Fruit fly (Drosophila melanogaster) whole organism, embryonic: Measurements from ENCODE around the gene CG8117.

ENCODE experiments used
- Hmr ChIP-seq: fragments of 200-800 bp; sonication (Bioruptor generic); optimal IDR thresholded peaks from 3 replicates; lab custom pipeline; 2017; ENCODE audit warnings: mild to moderate bottlenecking, missing biosample characterization, missing genetic modification reagents, missing genetic modification characterization
- MESR4 ChIP-seq: fragments of 200-800 bp; sonication (Bioruptor generic); optimal IDR thresholded peaks from 2 replicates; lab custom pipeline; 2018; ENCODE audit warnings: missing biosample characterization, mild to moderate bottlenecking, missing genetic modification characterization, moderate library complexity
- repo ChIP-seq: fragments of 200-800 bp; sonication (Bioruptor generic); optimal IDR thresholded peaks from 2 replicates; lab custom pipeline; 2016; ENCODE audit warnings: missing biosample characterization, missing genetic modification characterization

DNA sequence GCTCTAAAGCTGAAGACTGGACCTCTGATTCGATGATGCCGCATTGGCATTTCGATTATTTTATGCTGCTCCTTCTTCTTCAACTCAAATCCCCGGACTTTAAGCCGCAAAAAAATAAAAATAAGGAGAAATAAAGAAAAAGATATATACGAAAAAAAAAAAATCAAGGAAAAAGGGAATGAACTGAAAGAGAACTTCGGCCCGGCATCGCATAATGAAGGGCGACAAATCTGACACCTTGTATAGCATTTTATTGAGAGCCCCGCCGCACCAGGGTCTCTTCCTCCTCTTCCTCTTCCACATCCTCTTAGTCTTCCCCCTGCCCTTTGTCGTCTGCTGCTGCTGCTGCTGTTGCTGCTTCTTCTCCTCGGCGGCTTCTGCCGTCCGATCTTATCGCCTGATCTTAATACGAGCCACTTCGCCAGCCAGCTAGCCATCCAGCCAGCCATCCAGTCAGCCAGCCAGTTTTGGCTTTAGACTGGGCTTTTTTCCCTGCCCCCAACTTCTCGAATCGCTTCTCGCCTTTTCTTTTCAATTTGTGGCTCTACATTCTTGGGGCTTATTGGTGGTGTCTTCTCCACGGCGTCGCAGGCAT lies 35.2 kb upstream of the CG8117 start:
- TF ChIP-seq MESR4 (GFP tag; lab: Kevin White, UChicago) (no peak), Hmr (GFP tag; lab: Kevin White, UChicago) (no peak), repo (GFP tag; lab: Kevin White, UChicago) (no peak)
